Fruit fly (Drosophila melanogaster): ENCODE measurements around the gene CG6695.

DNA sequence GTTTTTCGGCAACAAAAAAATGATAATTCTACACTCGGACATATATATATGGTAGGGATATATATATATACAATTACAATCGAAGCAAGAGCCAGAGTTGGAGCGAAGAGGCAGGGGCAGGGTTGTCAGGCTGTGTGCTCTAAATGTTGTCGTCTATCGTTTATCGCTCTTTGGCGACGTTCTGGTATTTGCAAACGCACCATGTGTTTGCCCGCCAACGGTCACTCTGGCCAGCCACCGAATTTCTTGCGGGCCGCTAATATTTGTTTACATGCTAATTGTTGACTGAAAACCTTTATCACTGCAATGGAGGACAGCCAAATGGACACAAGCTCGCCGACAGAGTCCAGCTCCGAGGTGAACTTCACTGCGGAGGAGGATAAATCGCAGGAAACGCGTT is 5.0 kb upstream of the CG6695 start, which contains the start of the genes puf and ash2:
- TF ChIP-seq Ets98B (GFP tag; IDR thresholded peaks at IDR 0.05) = no peak
- TF ChIP-seq CG14655 (GFP tag; optimal IDR thresholded peaks at IDR 0.05) = no peak
- no peak for TF ChIP-seq Pif1B (GFP tag; optimal IDR thresholded peaks at IDR 0.05)
